Worm (Caenorhabditis elegans) whole organism, early embryonic: Measurements from ENCODE around the gene bath-20.
"Not testable (repeated sequence)": the region's sequence is repeated elsewhere in the genome, so short reads cannot be mapped to it uniquely, and the experiment has no call there.

Source experiments
- B0310.2 ChIP-seq: sonication (generic microtip); optimal IDR thresholded peaks from 2 replicates; lab custom pipeline; 2016; ENCODE audit warnings: mild to moderate bottlenecking, missing genetic modification characterization, missing compliant biosample characterization
- F13C5.2 ChIP-seq: sonication (generic microtip); optimal IDR thresholded peaks from 2 replicates; lab custom pipeline; 2017; ENCODE audit warnings: mild to moderate bottlenecking, missing genetic modification characterization, inconsistent platforms, missing compliant biosample characterization
- ama-1 ChIP-seq: fragments of 150-350 bp; optimal IDR thresholded peaks from 2 replicates; lab custom pipeline; 2014
- flt-1 ChIP-seq: fragments of 200-800 bp; sonication (Bioruptor generic); IDR thresholded peaks from 2 replicates; pipeline ENCODE4 v1.3.6; 2022; ENCODE audit warnings: missing genetic modification characterization, missing compliant biosample characterization
- pes-1 ChIP-seq: fragments of 200-800 bp; sonication (Bioruptor generic); IDR thresholded peaks from 2 replicates; pipeline ENCODE4 v1.3.6; 2022; ENCODE audit warnings: missing genetic modification reagents, missing genetic modification characterization, missing compliant biosample characterization
- tbx-37 ChIP-seq: fragments of 200-800 bp; sonication (Bioruptor generic); conservative IDR thresholded peaks from 2 replicates; pipeline ENCODE4 v1.3.6; 2022; ENCODE audit warnings: missing genetic modification reagents, missing genetic modification characterization, missing compliant biosample characterization
- tra-4 ChIP-seq: sonication (generic microtip); optimal IDR thresholded peaks from 2 replicates; lab custom pipeline; 2017; ENCODE audit warnings: missing genetic modification characterization, missing compliant biosample characterization

DNA sequence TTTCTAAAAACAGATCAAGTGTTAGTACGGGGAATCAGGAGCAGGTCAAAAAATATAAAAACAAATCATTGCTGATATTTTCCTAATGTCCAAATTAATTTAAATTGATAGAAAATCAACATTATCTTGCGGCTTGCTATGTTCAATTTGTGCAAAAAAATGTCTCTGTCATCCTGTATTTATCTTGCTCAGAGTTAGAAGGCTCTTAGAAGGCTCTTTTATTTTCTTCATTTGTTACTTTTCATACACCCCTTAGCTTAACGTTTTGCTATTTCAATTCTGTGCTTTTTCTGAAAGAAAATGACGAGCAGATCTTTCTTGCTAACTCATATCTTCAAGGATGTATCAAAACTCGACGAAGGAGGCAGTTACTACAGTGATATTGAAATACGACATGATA, 43.8 kb downstream of the bath-20 start, which contains the start of gene math-19:
- TF ChIP-seq F13C5.2 (tag; lab: Kevin White, UChicago); ama-1 (lab: Kevin White, UChicago); tra-4; pes-1; B0310.2 (tag; lab: Kevin White, UChicago); tbx-37 (GFP tag; lab: Robert Waterston, UW); flt-1 (GFP tag; lab: Robert Waterston, UW): not testable (repeated sequence)
